Fruit fly (Drosophila melanogaster) whole organism, pupa: ENCODE results near the gene clumsy.

Source experiments
- CG10348 ChIP-seq: fragments of 200-800 bp; sonication (Bioruptor generic); IDR thresholded peaks from 2 replicates; pipeline ENCODE4 v1.3.6; 2022; ENCODE audit warnings: missing biosample characterization, missing genetic modification characterization
- CG12605 ChIP-seq: fragments of 200-800 bp; sonication (Bioruptor generic); IDR thresholded peaks from 2 replicates; pipeline ENCODE4 v1.3.6; 2022; ENCODE audit warnings: missing biosample characterization, missing genetic modification characterization
- CG13204 ChIP-seq: fragments of 200-800 bp; sonication (Bioruptor generic); optimal IDR thresholded peaks from 2 replicates; lab custom pipeline; 2018; ENCODE audit warnings: missing biosample characterization, mild to moderate bottlenecking, missing genetic modification characterization, moderate library complexity
- CG14655 ChIP-seq: fragments of 200-800 bp; sonication (Bioruptor generic); optimal IDR thresholded peaks from 3 replicates; lab custom pipeline; 2017; ENCODE audit warnings: mild to moderate bottlenecking, missing biosample characterization, missing genetic modification reagents, missing genetic modification characterization
- CG15710 ChIP-seq: fragments of 200-800 bp; sonication (Bioruptor generic); optimal IDR thresholded peaks from 2 replicates; lab custom pipeline; 2018; ENCODE audit warnings: missing biosample characterization, mild to moderate bottlenecking, missing genetic modification characterization, moderate library complexity
- CG17806 ChIP-seq: fragments of 200-800 bp; sonication (Bioruptor generic); optimal IDR thresholded peaks from 2 replicates; lab custom pipeline; 2018; ENCODE audit warnings: missing biosample characterization, mild to moderate bottlenecking, missing genetic modification characterization, moderate library complexity
- CG32121 ChIP-seq: fragments of 200-800 bp; sonication (Bioruptor generic); IDR thresholded peaks from 2 replicates; pipeline ENCODE4 v1.3.6; 2022; ENCODE audit warnings: missing biosample characterization, missing genetic modification characterization
- CG34367 ChIP-seq: fragments of 200-800 bp; sonication (Bioruptor generic); optimal IDR thresholded peaks from 2 replicates; lab custom pipeline; 2018; ENCODE audit warnings: missing biosample characterization, mild to moderate bottlenecking, missing genetic modification characterization
- CG4496 ChIP-seq: fragments of 200-800 bp; sonication (Bioruptor generic); IDR thresholded peaks from 3 replicates; pipeline ENCODE4 v1.3.6; 2022; ENCODE audit warnings: missing biosample characterization, missing genetic modification characterization
- CG8159 ChIP-seq: fragments of 200-800 bp; sonication (Bioruptor generic); optimal IDR thresholded peaks from 3 replicates; lab custom pipeline; 2018; ENCODE audit warnings: missing biosample characterization, mild to moderate bottlenecking, missing genetic modification characterization, moderate library complexity
- CG8301 ChIP-seq: fragments of 200-800 bp; sonication (Bioruptor generic); optimal IDR thresholded peaks from 2 replicates; lab custom pipeline; 2018; ENCODE audit warnings: missing biosample characterization, mild to moderate bottlenecking, missing genetic modification characterization
- CG9948 ChIP-seq: fragments of 200-800 bp; sonication (Bioruptor generic); optimal IDR thresholded peaks from 2 replicates; lab custom pipeline; 2018; ENCODE audit warnings: missing biosample characterization, mild to moderate bottlenecking, missing genetic modification characterization, moderate library complexity
- D1 ChIP-seq: fragments of 200-800 bp; sonication (Bioruptor generic); optimal IDR thresholded peaks from 2 replicates; lab custom pipeline; 2018; ENCODE audit warnings: missing biosample characterization, mild to moderate bottlenecking, missing genetic modification characterization, moderate library complexity
- EcR ChIP-seq: fragments of 200-800 bp; sonication (Bioruptor generic); optimal IDR thresholded peaks from 3 replicates; lab custom pipeline; 2019; ENCODE audit warnings: missing biosample characterization, missing genetic modification characterization, mild to moderate bottlenecking, moderate library complexity, missing genetic modification reagents
- Ets98B ChIP-seq: fragments of 200-800 bp; sonication (Bioruptor generic); IDR thresholded peaks from 2 replicates; pipeline ENCODE4 v1.3.6; 2022; ENCODE audit warnings: missing biosample characterization, missing genetic modification characterization
- Pif1A ChIP-seq: fragments of 200-800 bp; sonication (Bioruptor generic); optimal IDR thresholded peaks from 3 replicates; lab custom pipeline; 2016; ENCODE audit warnings: missing biosample characterization, missing genetic modification characterization
- Pif1B ChIP-seq: fragments of 200-800 bp; sonication (Bioruptor generic); optimal IDR thresholded peaks from 3 replicates; lab custom pipeline; 2016; ENCODE audit warnings: missing biosample characterization, missing genetic modification characterization
- Snoo ChIP-seq: fragments of 200-800 bp; sonication (Bioruptor generic); optimal IDR thresholded peaks from 3 replicates; lab custom pipeline; 2017; ENCODE audit warnings: missing biosample characterization, mild to moderate bottlenecking, missing genetic modification characterization, inconsistent platforms
- fd96Ca ChIP-seq: fragments of 200-800 bp; sonication (Bioruptor generic); IDR thresholded peaks from 3 replicates; pipeline ENCODE4 v1.3.6; 2022; ENCODE audit warnings: missing biosample characterization, missing genetic modification characterization
- gl ChIP-seq: fragments of 200-800 bp; sonication (Bioruptor generic); optimal IDR thresholded peaks from 2 replicates; lab custom pipeline; 2018; ENCODE audit warnings: missing biosample characterization, mild to moderate bottlenecking, missing genetic modification characterization
- rn ChIP-seq: fragments of 200-800 bp; sonication (Bioruptor generic); IDR thresholded peaks from 2 replicates; pipeline ENCODE4 v1.3.6; 2022; ENCODE audit warnings: missing biosample characterization, missing genetic modification characterization

clumsy gene

dm6 chr2L:21197178-21197577 is 9.1 kb upstream of the clumsy start:
- TF ChIP-seq CG34367 (tag; lab: Kevin White, UChicago), result no peak
- TF ChIP-seq Pif1B, result peak; percentile 30
- TF ChIP-seq fd96Ca (GFP tag; lab: Robert Waterston, UW), result no peak
- peak; percentile 42; the same call in 1 of the 2 replicates for TF ChIP-seq Ets98B (GFP tag; lab: Robert Waterston, UW)
- peak; percentile 18 for TF ChIP-seq Pif1A
- TF ChIP-seq CG4496, result peak; percentile 60; the same call in 1 of the 3 replicates
- no peak for TF ChIP-seq gl (tag; lab: Kevin White, UChicago)
- no peak for TF ChIP-seq CG12605 (GFP tag; lab: Robert Waterston, UW)
- peak; percentile 52 for TF ChIP-seq CG32121 (GFP tag; lab: Robert Waterston, UW)
- TF ChIP-seq CG8159, result peak; percentile 26
- peak; percentile 45 for TF ChIP-seq CG8301 (tag; lab: Kevin White, UChicago)
- no peak for TF ChIP-seq D1 (tag; lab: Kevin White, UChicago)
- TF ChIP-seq EcR (GFP tag; lab: Kevin White, UChicago), result no peak
- peak; percentile 40 for TF ChIP-seq CG9948 (tag; lab: Kevin White, UChicago)
- TF ChIP-seq Snoo (tag; lab: Kevin White, UChicago), result no peak
- TF ChIP-seq rn (GFP tag; lab: Robert Waterston, UW), result peak; percentile 55
- peak; percentile 47 for TF ChIP-seq CG17806
- no peak for TF ChIP-seq CG13204 (GFP tag; lab: Kevin White, UChicago)
- no peak for TF ChIP-seq CG10348 (GFP tag; lab: Robert Waterston, UW)
- TF ChIP-seq CG15710, result no peak
- peak; percentile 53 for TF ChIP-seq CG14655

- TF ChIP-seq EcR (GFP tag; lab: Kevin White, UChicago) (no peak), CG32121 (GFP tag; lab: Robert Waterston, UW) (no peak), Pif1B (no peak), CG15710 (no peak), CG4496 (peak; percentile 52; the same call in 1 of the 3 replicates)
Measured at dm6 chr2L:21198633-21199264, 7.5 kb upstream of the clumsy start, which contains the start of gene Ret. TSS of gene Ret (minus strand) at chr2L:21198762.

dm6 chr2L:21200275-21200674 is 6.0 kb upstream of the clumsy start, which contains the start of gene CG31624:
TSS of gene CG31624 (minus strand) at chr2L:21200375.
- TF ChIP-seq D1 (tag; lab: Kevin White, UChicago), result no peak
- TF ChIP-seq Snoo (tag; lab: Kevin White, UChicago), result no peak
- no peak for TF ChIP-seq CG14655
- TF ChIP-seq CG17806, result no peak
- TF ChIP-seq Ets98B (GFP tag; lab: Robert Waterston, UW), result no peak
- TF ChIP-seq CG9948 (tag; lab: Kevin White, UChicago), result no peak
- no peak for TF ChIP-seq CG10348 (GFP tag; lab: Robert Waterston, UW)
- TF ChIP-seq CG4496, result no peak
- no peak for TF ChIP-seq CG8159
- no peak for TF ChIP-seq CG34367 (tag; lab: Kevin White, UChicago)
- TF ChIP-seq CG8301 (tag; lab: Kevin White, UChicago), result no peak
- no peak for TF ChIP-seq CG32121 (GFP tag; lab: Robert Waterston, UW)
- no peak for TF ChIP-seq CG13204 (GFP tag; lab: Kevin White, UChicago)
- TF ChIP-seq gl (tag; lab: Kevin White, UChicago), result no peak
- no peak for TF ChIP-seq Pif1A
- no peak for TF ChIP-seq CG12605 (GFP tag; lab: Robert Waterston, UW)

dm6 chr2L:21202702-21203101 is 3.6 kb upstream of the clumsy start, which contains the start of gene CG31988:
TSS of gene CG31988 (minus strand) at chr2L:21202802.
- TF ChIP-seq rn (GFP tag; lab: Robert Waterston, UW), result no peak
- no peak for TF ChIP-seq fd96Ca (GFP tag; lab: Robert Waterston, UW)
- TF ChIP-seq gl (tag; lab: Kevin White, UChicago), result no peak
- TF ChIP-seq CG12605 (GFP tag; lab: Robert Waterston, UW), result no peak
- TF ChIP-seq EcR (GFP tag; lab: Kevin White, UChicago), result no peak
- TF ChIP-seq, all 21 proteins: peak for 0

dm6 chr2L:21214961-21215362 is 8.7 kb downstream of the clumsy start:
- no peak for TF ChIP-seq CG14655
- TF ChIP-seq Ets98B (GFP tag; lab: Robert Waterston, UW), result peak; percentile 38; the same call in 1 of the 2 replicates
- no peak for TF ChIP-seq gl (tag; lab: Kevin White, UChicago)
- no peak for TF ChIP-seq Pif1A
- peak; percentile 51; the same call in 1 of the 3 replicates for TF ChIP-seq CG4496
- peak; percentile 24; the same call in 1 of the 2 replicates for TF ChIP-seq CG32121 (GFP tag; lab: Robert Waterston, UW)
- peak; percentile 35 for TF ChIP-seq Snoo (tag; lab: Kevin White, UChicago)
- TF ChIP-seq rn (GFP tag; lab: Robert Waterston, UW), result no peak
- TF ChIP-seq EcR (GFP tag; lab: Kevin White, UChicago), result no peak
- no peak for TF ChIP-seq CG34367 (tag; lab: Kevin White, UChicago)
- TF ChIP-seq CG12605 (GFP tag; lab: Robert Waterston, UW), result no peak; the same call in 1 of the 2 replicates
- TF ChIP-seq CG13204 (GFP tag; lab: Kevin White, UChicago), result no peak
- TF ChIP-seq D1 (tag; lab: Kevin White, UChicago), result peak; percentile 17
- no peak for TF ChIP-seq CG17806
- no peak for TF ChIP-seq CG15710
- TF ChIP-seq CG10348 (GFP tag; lab: Robert Waterston, UW), result no peak
- TF ChIP-seq fd96Ca (GFP tag; lab: Robert Waterston, UW), result no peak
- TF ChIP-seq CG8159, result no peak
- TF ChIP-seq Pif1B, result no peak
- TF ChIP-seq CG9948 (tag; lab: Kevin White, UChicago), result no peak
- TF ChIP-seq CG8301 (tag; lab: Kevin White, UChicago), result no peak
- TF ChIP-seq, all 21 proteins: peak for 5
